Fruit fly (Drosophila melanogaster) whole organism, embryonic: Measurements from ENCODE around the gene Nost.
A peak's percentile ranks its signal among the peaks of the same experiment; 100 is the strongest.

Experiments used
- Blimp-1 ChIP-seq: fragments of 200-800 bp; sonication (Bioruptor generic); optimal IDR thresholded peaks from 3 replicates; lab custom pipeline; 2018; ENCODE audit warnings: missing biosample characterization, missing genetic modification characterization, mild to moderate bottlenecking, moderate library complexity, missing genetic modification reagents
- CG11093 ChIP-seq: fragments of 200-800 bp; sonication (Bioruptor generic); IDR thresholded peaks from 3 replicates; pipeline ENCODE4 v1.3.6; 2022; ENCODE audit warnings: missing biosample characterization, missing genetic modification characterization
- CG11456 ChIP-seq: fragments of 200-800 bp; sonication (Bioruptor generic); IDR thresholded peaks from 3 replicates; pipeline ENCODE4 v1.3.6; 2022; ENCODE audit warnings: missing biosample characterization, missing genetic modification characterization
- CG12071 ChIP-seq: fragments of 200-800 bp; sonication (Bioruptor generic); optimal IDR thresholded peaks from 3 replicates; lab custom pipeline; 2018; ENCODE audit warnings: missing biosample characterization, mild to moderate bottlenecking, missing genetic modification characterization
- CG12155 ChIP-seq: fragments of 200-800 bp; sonication (Bioruptor generic); optimal IDR thresholded peaks from 3 replicates; lab custom pipeline; 2016; ENCODE audit warnings: missing biosample characterization, missing genetic modification characterization
- CG12299 ChIP-seq: fragments of 200-800 bp; sonication (Bioruptor generic); optimal IDR thresholded peaks from 2 replicates; lab custom pipeline; 2018; ENCODE audit warnings: missing biosample characterization, mild to moderate bottlenecking, missing genetic modification characterization
- CG13296 ChIP-seq: fragments of 200-800 bp; sonication (Bioruptor generic); optimal IDR thresholded peaks from 3 replicates; lab custom pipeline; 2018; ENCODE audit warnings: missing biosample characterization, mild to moderate bottlenecking, missing genetic modification characterization
- CG13894 ChIP-seq: fragments of 200-800 bp; sonication (Bioruptor generic); optimal IDR thresholded peaks from 3 replicates; lab custom pipeline; 2018; ENCODE audit warnings: missing biosample characterization, mild to moderate bottlenecking, missing genetic modification characterization, moderate library complexity
- CG14050 ChIP-seq: fragments of 200-800 bp; sonication (Bioruptor generic); IDR thresholded peaks from 3 replicates; pipeline ENCODE4 v1.3.6; 2022; ENCODE audit warnings: missing biosample characterization, missing genetic modification characterization
- CG15601 ChIP-seq: fragments of 200-800 bp; sonication (Bioruptor generic); optimal IDR thresholded peaks from 3 replicates; lab custom pipeline; 2019; ENCODE audit warnings: missing biosample characterization, mild to moderate bottlenecking, missing genetic modification characterization, moderate library complexity
- CG1647 ChIP-seq: fragments of 200-800 bp; sonication (Bioruptor generic); optimal IDR thresholded peaks from 3 replicates; lab custom pipeline; 2016; ENCODE audit warnings: missing biosample characterization, missing genetic modification characterization
- CG16779 ChIP-seq: fragments of 200-800 bp; sonication (Bioruptor generic); IDR thresholded peaks from 2 replicates; pipeline ENCODE4 v1.3.6; 2022; ENCODE audit warnings: missing biosample characterization, missing genetic modification characterization
- CG18599 ChIP-seq: fragments of 200-800 bp; sonication (Bioruptor generic); optimal IDR thresholded peaks from 3 replicates; lab custom pipeline; 2017; ENCODE audit warnings: missing biosample characterization, missing genetic modification characterization, mild to moderate bottlenecking, moderate library complexity, missing genetic modification reagents
- CG31224 ChIP-seq: fragments of 200-800 bp; sonication (Bioruptor generic); IDR thresholded peaks from 2 replicates; pipeline ENCODE4 v1.3.6; 2022; ENCODE audit warnings: missing biosample characterization, missing genetic modification characterization
- CG32532 ChIP-seq: fragments of 200-800 bp; sonication (Bioruptor generic); IDR thresholded peaks from 2 replicates; pipeline ENCODE4 v1.3.6; 2022; ENCODE audit warnings: missing biosample characterization, missing genetic modification characterization
- CG34376 ChIP-seq: fragments of 200-800 bp; sonication (Bioruptor generic); optimal IDR thresholded peaks from 2 replicates; lab custom pipeline; 2018; ENCODE audit warnings: missing biosample characterization, mild to moderate bottlenecking, missing genetic modification characterization
- CG42726 ChIP-seq: fragments of 200-800 bp; sonication (Bioruptor generic); IDR thresholded peaks from 2 replicates; pipeline ENCODE4 v1.3.6; 2022; ENCODE audit warnings: missing biosample characterization, missing genetic modification characterization; ENCODE audit not compliant: partially characterized antibody
- CG5953 ChIP-seq: fragments of 200-800 bp; sonication (Bioruptor generic); IDR thresholded peaks from 2 replicates; pipeline ENCODE4 v1.3.6; 2022; ENCODE audit warnings: missing biosample characterization, missing genetic modification characterization
- CG7556 ChIP-seq: fragments of 200-800 bp; sonication (Bioruptor generic); optimal IDR thresholded peaks from 2 replicates; lab custom pipeline; 2017; ENCODE audit warnings: missing biosample characterization, mild to moderate bottlenecking, missing genetic modification characterization
- CG8924 ChIP-seq: fragments of 200-800 bp; optimal IDR thresholded peaks from 3 replicates; lab custom pipeline; 2019; ENCODE audit warnings: missing biosample characterization, mild to moderate bottlenecking, missing genetic modification characterization, moderate library complexity
- CG8944 ChIP-seq: fragments of 200-800 bp; sonication (Bioruptor generic); optimal IDR thresholded peaks from 3 replicates; lab custom pipeline; 2016; ENCODE audit warnings: missing biosample characterization, missing genetic modification characterization
- Dek ChIP-seq: fragments of 200-800 bp; sonication (Bioruptor generic); optimal IDR thresholded peaks from 3 replicates; lab custom pipeline; 2019; ENCODE audit warnings: missing biosample characterization, mild to moderate bottlenecking, missing genetic modification characterization, moderate library complexity
- Elba2 ChIP-seq: fragments of 200-800 bp; sonication (Bioruptor generic); optimal IDR thresholded peaks from 3 replicates; lab custom pipeline; 2016; ENCODE audit warnings: missing biosample characterization, missing genetic modification characterization
- Ets97D ChIP-seq: fragments of 200-800 bp; sonication (Bioruptor generic); optimal IDR thresholded peaks from 3 replicates; lab custom pipeline; 2016; ENCODE audit warnings: missing biosample characterization, missing genetic modification characterization
- Fer2 ChIP-seq: fragments of 200-800 bp; sonication (Bioruptor generic); optimal IDR thresholded peaks from 2 replicates; lab custom pipeline; 2018; ENCODE audit warnings: missing biosample characterization, mild to moderate bottlenecking, missing genetic modification characterization, moderate library complexity
- HmgD ChIP-seq: fragments of 200-800 bp; sonication (Bioruptor generic); optimal IDR thresholded peaks from 3 replicates; lab custom pipeline; 2016; ENCODE audit warnings: missing biosample characterization, missing genetic modification characterization
- MESR4 ChIP-seq: fragments of 200-800 bp; sonication (Bioruptor generic); optimal IDR thresholded peaks from 2 replicates; lab custom pipeline; 2018; ENCODE audit warnings: missing biosample characterization, mild to moderate bottlenecking, missing genetic modification characterization, moderate library complexity
- NC2α ChIP-seq: fragments of 200-800 bp; sonication (Bioruptor generic); optimal IDR thresholded peaks from 2 replicates; lab custom pipeline; 2016; ENCODE audit warnings: missing biosample characterization, missing genetic modification characterization
- NFAT ChIP-seq: fragments of 200-800 bp; sonication (Bioruptor generic); IDR thresholded peaks from 2 replicates; pipeline ENCODE4 v1.3.6; 2022; ENCODE audit warnings: missing biosample characterization, missing genetic modification characterization
- Sox102F ChIP-seq: fragments of 200-800 bp; sonication (Bioruptor generic); optimal IDR thresholded peaks from 2 replicates; lab custom pipeline; 2018; ENCODE audit warnings: missing biosample characterization, mild to moderate bottlenecking, missing genetic modification characterization, moderate library complexity
- amos ChIP-seq: fragments of 200-800 bp; sonication (Bioruptor generic); IDR thresholded peaks from 2 replicates; pipeline ENCODE4 v1.3.6; 2022; ENCODE audit warnings: missing biosample characterization, missing genetic modification characterization; ENCODE audit not compliant: partially characterized antibody
- aop ChIP-seq: fragments of 200-800 bp; sonication (Bioruptor generic); IDR thresholded peaks from 2 replicates; pipeline ENCODE4 v1.3.6; 2022; ENCODE audit warnings: missing biosample characterization, missing genetic modification characterization
- bab2 ChIP-seq: fragments of 200-800 bp; sonication (Bioruptor generic); optimal IDR thresholded peaks from 2 replicates; lab custom pipeline; 2016; ENCODE audit warnings: missing biosample characterization, missing genetic modification characterization
- bowl ChIP-seq: fragments of 200-800 bp; sonication (Bioruptor generic); IDR thresholded peaks from 2 replicates; pipeline ENCODE4 v1.3.6; 2022; ENCODE audit warnings: missing biosample characterization, missing genetic modification characterization
- cg ChIP-seq: fragments of 200-800 bp; sonication (Bioruptor generic); optimal IDR thresholded peaks from 3 replicates; lab custom pipeline; 2019; ENCODE audit warnings: missing biosample characterization, mild to moderate bottlenecking, missing genetic modification characterization, moderate library complexity
- chm ChIP-seq: fragments of 200-800 bp; sonication (Bioruptor generic); IDR thresholded peaks from 2 replicates; pipeline ENCODE4 v1.3.6; 2022; ENCODE audit warnings: missing biosample characterization, missing genetic modification characterization
- dmrt11E ChIP-seq: fragments of 200-800 bp; sonication (Bioruptor generic); optimal IDR thresholded peaks from 3 replicates; lab custom pipeline; 2018; ENCODE audit warnings: missing biosample characterization, mild to moderate bottlenecking, missing genetic modification characterization, moderate library complexity
- gce ChIP-seq: fragments of 200-800 bp; sonication (Bioruptor generic); IDR thresholded peaks from 3 replicates; pipeline ENCODE4 v1.3.6; 2022; ENCODE audit warnings: missing biosample characterization, missing genetic modification characterization
- ham ChIP-seq: fragments of 200-800 bp; sonication (Bioruptor generic); IDR thresholded peaks from 2 replicates; pipeline ENCODE4 v1.3.6; 2022; ENCODE audit warnings: missing biosample characterization, missing genetic modification characterization
- oc ChIP-seq: fragments of 200-800 bp; sonication (Bioruptor generic); optimal IDR thresholded peaks from 2 replicates; lab custom pipeline; 2018; ENCODE audit warnings: missing biosample characterization, mild to moderate bottlenecking, missing genetic modification characterization, moderate library complexity
- peb ChIP-seq: fragments of 200-800 bp; sonication (Bioruptor generic); IDR thresholded peaks from 2 replicates; pipeline ENCODE4 v1.3.6; 2022; ENCODE audit warnings: missing biosample characterization, missing genetic modification characterization
- prd ChIP-seq, 3 experiments: fragments of >200 bp in 2 of 3; fragments of 200-800 bp in 1 of 3; sonication (Bioruptor generic) in 1 of 3; optimal IDR thresholded peaks in 2 of 3; IDR thresholded peaks in 1 of 3; 2 replicates in 2 of 3; 3 replicates in 1 of 3; pipeline versions ENCODE4 v1.3.6 to Lab custom; 2017 to 2022; ENCODE audit warnings: missing biosample characterization in 1 of 3, missing genetic modification characterization in 1 of 3
- pros ChIP-seq: fragments of 200-800 bp; sonication (Bioruptor generic); optimal IDR thresholded peaks from 3 replicates; lab custom pipeline; 2019; ENCODE audit warnings: missing biosample characterization, mild to moderate bottlenecking, missing genetic modification characterization, moderate library complexity
- row ChIP-seq: fragments of 200-800 bp; sonication (Bioruptor generic); IDR thresholded peaks from 3 replicates; pipeline ENCODE4 v1.3.6; 2022; ENCODE audit warnings: missing biosample characterization, missing genetic modification characterization
- sc ChIP-seq, 3 experiments: fragments of >200 bp in 2 of 3; fragments of 200-800 bp in 1 of 3; sonication (Bioruptor generic) in 1 of 3; optimal IDR thresholded peaks; 2 replicates in 2 of 3; 3 replicates in 1 of 3; lab custom pipeline; 2017; ENCODE audit warnings: mild to moderate bottlenecking in 1 of 3, missing biosample characterization in 1 of 3, missing genetic modification characterization in 1 of 3, missing genetic modification reagents in 1 of 3
- sens-2 ChIP-seq: fragments of 200-800 bp; sonication (Bioruptor generic); IDR thresholded peaks from 2 replicates; pipeline ENCODE4 v1.3.6; 2022; ENCODE audit warnings: missing biosample characterization, missing genetic modification characterization
- slp2 ChIP-seq: fragments of 200-800 bp; sonication (Bioruptor generic); optimal IDR thresholded peaks from 2 replicates; lab custom pipeline; 2016; ENCODE audit warnings: missing biosample characterization, missing genetic modification characterization
- toy ChIP-seq: fragments of 200-800 bp; sonication (Bioruptor generic); IDR thresholded peaks from 2 replicates; pipeline ENCODE4 v1.3.6; 2022; ENCODE audit warnings: missing biosample characterization, missing genetic modification characterization
- trh ChIP-seq: fragments of 200-800 bp; sonication (Bioruptor generic); optimal IDR thresholded peaks from 2 replicates; lab custom pipeline; 2016; ENCODE audit warnings: missing biosample characterization, missing genetic modification characterization
- vfl ChIP-seq: fragments of 200-800 bp; sonication (Bioruptor generic); optimal IDR thresholded peaks from 2 replicates; lab custom pipeline; 2016; ENCODE audit warnings: missing biosample characterization, missing genetic modification characterization
- vvl ChIP-seq: fragments of 200-800 bp; sonication (Bioruptor generic); IDR thresholded peaks from 2 replicates; pipeline ENCODE4 v1.3.6; 2022; ENCODE audit warnings: missing biosample characterization, missing genetic modification characterization

Nost gene

DNA sequence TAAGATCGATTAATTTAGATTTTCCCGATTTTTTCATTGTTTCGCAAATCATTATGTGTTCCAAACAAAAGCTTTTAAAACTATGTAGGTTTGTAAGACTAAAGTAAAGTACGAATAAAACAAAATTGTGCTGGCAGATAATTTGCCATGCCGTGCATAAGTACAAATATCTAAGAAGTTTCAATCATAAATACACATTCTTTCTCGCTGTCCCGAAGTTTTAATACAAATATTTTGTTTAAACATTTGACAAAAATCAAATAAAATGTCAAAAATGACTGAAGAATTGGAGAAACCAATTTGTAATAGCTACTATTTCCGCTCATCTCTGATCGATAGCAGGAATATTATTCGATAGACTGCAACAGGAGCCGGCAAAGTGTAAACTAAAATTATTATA is 52.6 kb downstream of the Nost start, which contains the start of gene APC4 (continued):
- TF ChIP-seq CG14050 (no peak), NFAT (GFP tag; lab: Robert Waterston, UW) (no peak), Fer2 (tag; lab: Kevin White, UChicago) (no peak), gce (GFP tag; lab: Robert Waterston, UW) (no peak), CG13894 (tag; lab: Kevin White, UChicago) (no peak), Sox102F (GFP tag; lab: Kevin White, UChicago) (no peak), CG8924 (peak; percentile 28), bab2 (GFP tag; lab: Kevin White, UChicago) (peak; percentile 25), pros (GFP tag; lab: Kevin White, UChicago) (no peak), CG16779 (no peak), sens-2 (GFP tag; lab: Robert Waterston, UW) (no peak), bowl (GFP tag; lab: Robert Waterston, UW) (no peak), CG12299 (tag; lab: Kevin White, UChicago) (no peak), row (GFP tag; lab: Robert Waterston, UW) (peak; percentile 75), dmrt11E (tag; lab: Kevin White, UChicago) (peak; percentile 25), amos (no peak), slp2 (GFP tag; lab: Kevin White, UChicago) (no peak), CG15601 (tag; lab: Kevin White, UChicago) (no peak), MESR4 (GFP tag; lab: Kevin White, UChicago) (no peak), CG32532 (GFP tag; lab: Robert Waterston, UW) (no peak), CG8944 (GFP tag; lab: Kevin White, UChicago) (no peak), CG11093 (no peak), peb (no peak), oc (tag; lab: Kevin White, UChicago) (no peak), aop (GFP tag; lab: Robert Waterston, UW) (no peak), toy (GFP tag; lab: Robert Waterston, UW) (no peak), ham (no peak), CG5953 (GFP tag; lab: Robert Waterston, UW) (no peak), CG18599 (GFP tag; lab: Kevin White, UChicago) (no peak), CG7556 (GFP tag; lab: Kevin White, UChicago) (peak; percentile 40), CG12071 (GFP tag; lab: Kevin White, UChicago) (no peak), CG11456 (GFP tag; lab: Robert Waterston, UW) (no peak), CG34376 (GFP tag; lab: Kevin White, UChicago) (peak; percentile 43), Dek (tag; lab: Kevin White, UChicago) (peak; percentile 19), HmgD (GFP tag; lab: Kevin White, UChicago) (no peak), Elba2 (GFP tag; lab: Kevin White, UChicago) (no peak), CG31224 (GFP tag; lab: Robert Waterston, UW) (no peak), chm (GFP tag; lab: Robert Waterston, UW) (no peak), Ets97D (peak; percentile 12), Blimp-1 (no peak), NC2α (no peak), CG1647 (no peak), CG12155 (no peak), CG13296 (GFP tag; lab: Kevin White, UChicago) (no peak), prd (optimal IDR thresholded peaks at IDR 0.05; lab: Kevin White, UChicago) (no peak), prd (GFP tag; IDR thresholded peaks at IDR 0.05; lab: Robert Waterston, UW) (no peak; the same call in 2 of the 3 replicates), vvl (no peak), CG42726 (no peak), cg (GFP tag; lab: Kevin White, UChicago) (no peak), sc (optimal IDR thresholded peaks at IDR 0.05; lab: Kevin White, UChicago) (no peak), sc (GFP tag; optimal IDR thresholded peaks at IDR 0.05; lab: Kevin White, UChicago) (no peak), trh (no peak), vfl (GFP tag; lab: Kevin White, UChicago) (no peak)
